Fruit fly (Drosophila melanogaster) whole organism, adult: ENCODE measurements around the gene Creld.
A peak's percentile ranks its signal among the peaks of the same experiment; 100 is the strongest.

Experiments used
- CG11617 ChIP-seq: fragments of 200-800 bp; sonication (Bioruptor generic); optimal IDR thresholded peaks from 2 replicates; lab custom pipeline; 2017; ENCODE audit warnings: mild to moderate bottlenecking, missing biosample characterization, missing genetic modification reagents, missing genetic modification characterization
- CG12768 ChIP-seq: fragments of 200-800 bp; sonication (Bioruptor generic); optimal IDR thresholded peaks from 2 replicates; lab custom pipeline; 2017; ENCODE audit warnings: missing biosample characterization, missing genetic modification characterization, mild to moderate bottlenecking, moderate library complexity, missing genetic modification reagents
- CG14711 ChIP-seq: fragments of 200-800 bp; sonication (Bioruptor generic); optimal IDR thresholded peaks from 2 replicates; lab custom pipeline; 2018; ENCODE audit warnings: missing biosample characterization, mild to moderate bottlenecking, missing genetic modification characterization, moderate library complexity
- CG1620 ChIP-seq: fragments of 200-800 bp; sonication (Bioruptor generic); optimal IDR thresholded peaks from 2 replicates; lab custom pipeline; 2016; ENCODE audit warnings: missing biosample characterization, missing genetic modification characterization
- CG5204 ChIP-seq: fragments of 200-800 bp; sonication (Bioruptor generic); optimal IDR thresholded peaks from 2 replicates; lab custom pipeline; 2016; ENCODE audit warnings: missing biosample characterization, missing genetic modification characterization
- CG7045 ChIP-seq: fragments of 200-800 bp; sonication (Bioruptor generic); optimal IDR thresholded peaks from 2 replicates; lab custom pipeline; 2017; ENCODE audit warnings: missing biosample characterization, mild to moderate bottlenecking, missing genetic modification characterization
- CG7101 ChIP-seq: fragments of 200-800 bp; sonication (Bioruptor generic); optimal IDR thresholded peaks from 2 replicates; lab custom pipeline; 2018; ENCODE audit warnings: missing biosample characterization, mild to moderate bottlenecking, missing genetic modification characterization, moderate library complexity
- Clk ChIP-seq: fragments of 200-800 bp; sonication (Bioruptor generic); optimal IDR thresholded peaks from 2 replicates; lab custom pipeline; 2017; ENCODE audit warnings: missing biosample characterization, missing genetic modification characterization
- Crg-1 ChIP-seq: fragments of 200-800 bp; sonication (Bioruptor generic); optimal IDR thresholded peaks from 2 replicates; lab custom pipeline; 2016; ENCODE audit warnings: missing biosample characterization, missing genetic modification characterization
- Hr96 ChIP-seq: fragments of 200-800 bp; sonication (Bioruptor generic); optimal IDR thresholded peaks from 2 replicates; lab custom pipeline; 2016; ENCODE audit warnings: missing biosample characterization, missing genetic modification characterization
- Mnt ChIP-seq: fragments of 200-800 bp; sonication (Bioruptor generic); optimal IDR thresholded peaks from 2 replicates; lab custom pipeline; 2016; ENCODE audit warnings: missing biosample characterization, mild to moderate bottlenecking, missing genetic modification characterization
- bab1 ChIP-seq: fragments of 200-800 bp; sonication (Bioruptor generic); optimal IDR thresholded peaks from 3 replicates; lab custom pipeline; 2019; ENCODE audit warnings: missing biosample characterization, mild to moderate bottlenecking, missing genetic modification characterization, moderate library complexity
- cic ChIP-seq: fragments of 200-800 bp; sonication (Bioruptor generic); optimal IDR thresholded peaks from 2 replicates; lab custom pipeline; 2017; ENCODE audit warnings: missing biosample characterization, mild to moderate bottlenecking, missing genetic modification characterization, moderate library complexity
- cnc ChIP-seq, 2 experiments: fragments of >200 bp; optimal IDR thresholded peaks; 2 replicates each; lab custom pipeline; 2017
- kay ChIP-seq: fragments of 200-800 bp; sonication (Bioruptor generic); peaks from one replicate; lab custom pipeline; 2016; ENCODE audit warnings: missing biosample characterization, missing genetic modification characterization, borderline replicate concordance
- ovo ChIP-seq: fragments of 200-800 bp; sonication (Bioruptor generic); optimal IDR thresholded peaks from 2 replicates; lab custom pipeline; 2016; ENCODE audit warnings: missing biosample characterization, missing genetic modification characterization
- pad ChIP-seq: fragments of 200-800 bp; sonication (Bioruptor generic); optimal IDR thresholded peaks from 3 replicates; lab custom pipeline; 2017; ENCODE audit warnings: missing biosample characterization, missing genetic modification characterization, mild to moderate bottlenecking, moderate library complexity, missing genetic modification reagents
- tj ChIP-seq: fragments of 200-800 bp; sonication (Bioruptor generic); optimal IDR thresholded peaks from 3 replicates; lab custom pipeline; 2017; ENCODE audit warnings: missing biosample characterization, mild to moderate bottlenecking, missing genetic modification characterization, moderate library complexity
- toe ChIP-seq: fragments of 200-800 bp; sonication (Bioruptor generic); optimal IDR thresholded peaks from 2 replicates; lab custom pipeline; 2016; ENCODE audit warnings: missing biosample characterization, missing genetic modification characterization

The Creld gene

dm6 chr2L:135383-136130, 33.4 kb downstream of the Creld start:
- TF ChIP-seq cic (no peak), kay (peak; percentile 30), Clk (GFP tag; lab: Kevin White, UChicago) (no peak)

dm6 chr2L:136131-136426, 33.9 kb downstream of the Creld start:
- TF ChIP-seq CG11617 (GFP tag; lab: Kevin White, UChicago) (no peak), CG1620 (GFP tag; lab: Kevin White, UChicago) (no peak), cic (no peak), CG12768 (no peak), CG7045 (no peak), ovo (no peak), Clk (GFP tag; lab: Kevin White, UChicago) (no peak)

dm6 chr2L:136747-137709, 34.8 kb downstream of the Creld start:
- TF ChIP-seq CG1620 (GFP tag; lab: Kevin White, UChicago) (no peak), pad (GFP tag; lab: Kevin White, UChicago) (no peak), CG12768 (peak; percentile 11), Hr96 (no peak), kay (peak; percentile 84), CG7101 (tag; lab: Kevin White, UChicago) (no peak), cnc (optimal IDR thresholded peaks at IDR 0.05; lab: Kevin White, UChicago) (no peak), cic (peak; percentile 53)

- TF ChIP-seq cnc (optimal IDR thresholded peaks at IDR 0.05; lab: Kevin White, UChicago), result no peak
Measured at dm6 chr2L:138063-138462, 35.9 kb downstream of the Creld start.

DNA sequence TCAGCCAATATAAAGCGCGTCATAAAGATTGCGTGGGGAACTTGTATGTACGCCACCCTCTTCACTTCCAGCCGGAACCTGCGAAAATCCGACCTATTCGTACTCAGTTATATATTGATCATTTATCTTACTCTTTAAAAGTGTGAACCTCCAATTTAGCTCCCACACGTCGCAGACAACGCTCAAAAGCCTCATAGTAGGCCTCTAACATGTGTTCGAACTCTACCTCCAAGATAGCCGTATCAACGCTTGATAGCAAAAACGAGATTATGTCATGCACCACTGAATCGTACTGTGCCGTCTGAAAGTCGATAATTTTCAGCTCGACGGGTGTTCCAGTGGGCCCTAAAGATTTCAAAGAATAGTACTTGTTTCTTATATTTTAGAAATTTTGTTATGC, 37.4 kb downstream of the Creld start:
- TF ChIP-seq tj (GFP tag; lab: Kevin White, UChicago), result no peak
- TF ChIP-seq cic, result peak; percentile 37
- TF ChIP-seq CG12768, result peak; percentile 27
- no peak for TF ChIP-seq pad (GFP tag; lab: Kevin White, UChicago)
- TF ChIP-seq Crg-1 (GFP tag; lab: Kevin White, UChicago), result no peak
- TF ChIP-seq CG5204, result no peak
- TF ChIP-seq CG7101 (tag; lab: Kevin White, UChicago), result no peak
- TF ChIP-seq CG11617 (GFP tag; lab: Kevin White, UChicago), result no peak
- no peak for TF ChIP-seq CG1620 (GFP tag; lab: Kevin White, UChicago)
- TF ChIP-seq toe (GFP tag; lab: Kevin White, UChicago), result no peak
- TF ChIP-seq CG7045, result no peak
- no peak for TF ChIP-seq Clk (GFP tag; lab: Kevin White, UChicago)

dm6 chr2L:140849-141248, 38.7 kb downstream of the Creld start, which contains the start of the genes CG31975 and ovm:
Gene CG31975 (minus strand): TSS chr2L:140992.
Gene ovm (minus strand): TSS chr2L:140992.
- peak in 1 of 2 experiments; percentile 68 for TF ChIP-seq cnc (optimal IDR thresholded peaks at IDR 0.05; lab: Kevin White, UChicago)
- no peak for TF ChIP-seq CG14711
- TF ChIP-seq Clk (GFP tag; lab: Kevin White, UChicago), result no peak
- TF ChIP-seq tj (GFP tag; lab: Kevin White, UChicago), result no peak
- TF ChIP-seq Mnt, result peak; percentile 26
- no peak for TF ChIP-seq toe (GFP tag; lab: Kevin White, UChicago)
- no peak for TF ChIP-seq cic
- no peak for TF ChIP-seq bab1 (GFP tag; lab: Kevin White, UChicago)
- TF ChIP-seq kay, result peak; percentile 1
- no peak for TF ChIP-seq CG1620 (GFP tag; lab: Kevin White, UChicago)
- TF ChIP-seq CG11617 (GFP tag; lab: Kevin White, UChicago), result no peak
- no peak for TF ChIP-seq CG7101 (tag; lab: Kevin White, UChicago)

- peak; percentile 9 for TF ChIP-seq bab1 (GFP tag; lab: Kevin White, UChicago)
- TF ChIP-seq Mnt, result peak; percentile 1
- TF ChIP-seq CG14711, result no peak
- peak; percentile 40 for TF ChIP-seq cic
Measured at dm6 chr2L:143088-143487, 40.9 kb downstream of the Creld start, which contains the start of the genes CG31974 and CG11454. Gene CG31974 (minus strand): TSS chr2L:143091. Gene CG11454 (plus strand): TSS chr2L:143323.

dm6 chr2L:146503-146902, 44.3 kb downstream of the Creld start:
- TF ChIP-seq toe (GFP tag; lab: Kevin White, UChicago) (no peak), kay (no peak), Hr96 (no peak), cnc (optimal IDR thresholded peaks at IDR 0.05; lab: Kevin White, UChicago) (no peak)
